Fruit fly (Drosophila melanogaster) whole organism, embryonic: ENCODE results near the gene Cdc16.

ENCODE experiments used
- Adf1 ChIP-seq: fragments of 200-800 bp; sonication (Bioruptor generic); IDR thresholded peaks from 2 replicates; pipeline ENCODE4 v1.3.6; 2022; ENCODE audit warnings: missing biosample characterization, missing genetic modification characterization
- Asciz ChIP-seq: fragments of 200-800 bp; sonication (Bioruptor generic); optimal IDR thresholded peaks from 2 replicates; lab custom pipeline; 2017; ENCODE audit warnings: missing biosample characterization, mild to moderate bottlenecking, missing genetic modification characterization, missing genetic modification reagents
- CG10366 ChIP-seq: fragments of 200-800 bp; sonication (Bioruptor generic); IDR thresholded peaks from 2 replicates; pipeline ENCODE4 v1.3.6; 2022; ENCODE audit warnings: missing biosample characterization, missing genetic modification characterization
- CG11085 ChIP-seq: fragments of 200-800 bp; sonication (Bioruptor generic); IDR thresholded peaks from 2 replicates; pipeline ENCODE4 v1.3.6; 2022; ENCODE audit warnings: missing biosample characterization, missing genetic modification characterization
- CG11398 ChIP-seq: fragments of 200-800 bp; sonication (Bioruptor generic); optimal IDR thresholded peaks from 2 replicates; lab custom pipeline; 2016; ENCODE audit warnings: missing biosample characterization, missing genetic modification characterization
- CG11504 ChIP-seq: fragments of 200-800 bp; sonication (Bioruptor generic); optimal IDR thresholded peaks from 3 replicates; lab custom pipeline; 2019; ENCODE audit warnings: missing biosample characterization, mild to moderate bottlenecking, missing genetic modification characterization, moderate library complexity
- CG11696 ChIP-seq: fragments of 200-800 bp; sonication (Bioruptor generic); IDR thresholded peaks from 2 replicates; pipeline ENCODE4 v1.3.6; 2022; ENCODE audit warnings: missing biosample characterization, missing genetic modification characterization
- CG13296 ChIP-seq: fragments of 200-800 bp; sonication (Bioruptor generic); optimal IDR thresholded peaks from 3 replicates; lab custom pipeline; 2018; ENCODE audit warnings: missing biosample characterization, mild to moderate bottlenecking, missing genetic modification characterization
- CG17359 ChIP-seq: fragments of 200-800 bp; sonication (Bioruptor generic); optimal IDR thresholded peaks from 3 replicates; lab custom pipeline; 2018; ENCODE audit warnings: missing biosample characterization, mild to moderate bottlenecking, missing genetic modification characterization, moderate library complexity
- CG17802 ChIP-seq: fragments of 200-800 bp; sonication (Bioruptor generic); optimal IDR thresholded peaks from 2 replicates; lab custom pipeline; 2018; ENCODE audit warnings: missing biosample characterization, mild to moderate bottlenecking, missing genetic modification characterization, moderate library complexity
- CG3163 ChIP-seq: fragments of 200-800 bp; sonication (Bioruptor generic); optimal IDR thresholded peaks from 3 replicates; lab custom pipeline; 2016; ENCODE audit warnings: missing biosample characterization, missing genetic modification characterization
- CG3407 ChIP-seq: fragments of 200-800 bp; sonication (Bioruptor generic); optimal IDR thresholded peaks from 2 replicates; lab custom pipeline; 2018; ENCODE audit warnings: missing biosample characterization, mild to moderate bottlenecking, missing genetic modification characterization
- CG4282 ChIP-seq: fragments of 200-800 bp; sonication (Bioruptor generic); optimal IDR thresholded peaks from 2 replicates; lab custom pipeline; 2016; ENCODE audit warnings: missing biosample characterization, missing genetic modification characterization
- CG4360 ChIP-seq: fragments of 200-800 bp; sonication (Bioruptor generic); IDR thresholded peaks from 2 replicates; pipeline ENCODE4 v1.3.6; 2022; ENCODE audit warnings: missing biosample characterization, missing genetic modification characterization
- CG8281 ChIP-seq: fragments of 200-800 bp; sonication (Bioruptor generic); optimal IDR thresholded peaks from 2 replicates; lab custom pipeline; 2018; ENCODE audit warnings: missing biosample characterization, mild to moderate bottlenecking, missing genetic modification characterization, moderate library complexity
- CG8924 ChIP-seq: fragments of 200-800 bp; optimal IDR thresholded peaks from 3 replicates; lab custom pipeline; 2019; ENCODE audit warnings: missing biosample characterization, mild to moderate bottlenecking, missing genetic modification characterization, moderate library complexity
- CG9215 ChIP-seq: fragments of 200-800 bp; sonication (Bioruptor generic); IDR thresholded peaks from 2 replicates; pipeline ENCODE4 v1.3.6; 2022; ENCODE audit warnings: missing biosample characterization, missing genetic modification characterization
- Dbx ChIP-seq: fragments of 200-800 bp; sonication (Bioruptor generic); IDR thresholded peaks from 3 replicates; pipeline ENCODE4 v1.3.6; 2022; ENCODE audit warnings: missing biosample characterization, missing genetic modification characterization
- Drgx ChIP-seq: fragments of 200-800 bp; sonication (Bioruptor generic); IDR thresholded peaks from 2 replicates; pipeline ENCODE4 v1.3.6; 2022; ENCODE audit warnings: missing biosample characterization, missing genetic modification characterization
- HHEX ChIP-seq: fragments of 200-800 bp; sonication (Bioruptor generic); optimal IDR thresholded peaks from 3 replicates; lab custom pipeline; 2017; ENCODE audit warnings: missing biosample characterization, mild to moderate bottlenecking, missing genetic modification characterization, missing genetic modification reagents
- Hr78 ChIP-seq, 2 experiments: fragments of 200-800 bp in 1 of 2; fragments of >200 bp in 1 of 2; sonication (Bioruptor generic) in 1 of 2; optimal IDR thresholded peaks; 2 replicates each; lab custom pipeline; 2017 to 2019; ENCODE audit warnings: missing biosample characterization in 2 of 2, missing genetic modification characterization in 2 of 2, mild to moderate bottlenecking in 1 of 2, moderate library complexity in 1 of 2
- Lpt ChIP-seq: fragments of >200 bp; optimal IDR thresholded peaks from 2 replicates; lab custom pipeline; 2018; ENCODE audit warnings: missing biosample characterization, missing genetic modification characterization
- Nf-YB ChIP-seq: fragments of 200-800 bp; sonication (Bioruptor generic); optimal IDR thresholded peaks from 3 replicates; lab custom pipeline; 2019; ENCODE audit warnings: missing biosample characterization, mild to moderate bottlenecking, missing genetic modification characterization, moderate library complexity
- Nf-YC ChIP-seq: fragments of 200-800 bp; optimal IDR thresholded peaks from 3 replicates; lab custom pipeline; 2019; ENCODE audit warnings: missing biosample characterization, mild to moderate bottlenecking, missing genetic modification characterization, moderate library complexity
- Oli ChIP-seq: fragments of 200-800 bp; sonication (Bioruptor generic); optimal IDR thresholded peaks from 2 replicates; lab custom pipeline; 2018; ENCODE audit warnings: missing biosample characterization, mild to moderate bottlenecking, missing genetic modification characterization, moderate library complexity
- Pdp1 ChIP-seq, 2 experiments: fragments of 200-800 bp; sonication (Bioruptor generic); optimal IDR thresholded peaks; 3 replicates each; lab custom pipeline; 2016; ENCODE audit warnings: missing biosample characterization in 2 of 2, missing genetic modification characterization in 2 of 2, mild to moderate bottlenecking in 1 of 2, moderate library complexity in 1 of 2
- Ravus ChIP-seq: fragments of 200-800 bp; sonication (Bioruptor generic); IDR thresholded peaks from 2 replicates; pipeline ENCODE4 v1.3.6; 2022; ENCODE audit warnings: missing biosample characterization, missing genetic modification characterization
- Sox100B ChIP-seq: fragments of 200-800 bp; sonication (Bioruptor generic); optimal IDR thresholded peaks from 3 replicates; lab custom pipeline; 2018; ENCODE audit warnings: missing biosample characterization, mild to moderate bottlenecking, missing genetic modification characterization
- Xrp1 ChIP-seq: fragments of 200-800 bp; sonication (Bioruptor generic); IDR thresholded peaks from 2 replicates; pipeline ENCODE4 v1.3.6; 2022; ENCODE audit warnings: missing biosample characterization, missing genetic modification characterization
- az2 ChIP-seq: fragments of 200-800 bp; sonication (Bioruptor generic); optimal IDR thresholded peaks from 3 replicates; lab custom pipeline; 2016; ENCODE audit warnings: missing biosample characterization, missing genetic modification characterization
- bigmax ChIP-seq: fragments of 200-800 bp; sonication (Bioruptor generic); optimal IDR thresholded peaks from 2 replicates; lab custom pipeline; 2018; ENCODE audit warnings: missing biosample characterization, mild to moderate bottlenecking, missing genetic modification characterization
- cg ChIP-seq: fragments of 200-800 bp; sonication (Bioruptor generic); optimal IDR thresholded peaks from 3 replicates; lab custom pipeline; 2019; ENCODE audit warnings: missing biosample characterization, mild to moderate bottlenecking, missing genetic modification characterization, moderate library complexity
- da ChIP-seq: fragments of 200-800 bp; sonication (Bioruptor generic); optimal IDR thresholded peaks from 2 replicates; lab custom pipeline; 2016; ENCODE audit warnings: missing biosample characterization, missing genetic modification characterization
- fd102C ChIP-seq: fragments of 200-800 bp; sonication (Bioruptor generic); optimal IDR thresholded peaks from 2 replicates; lab custom pipeline; 2018; ENCODE audit warnings: missing biosample characterization, mild to moderate bottlenecking, missing genetic modification characterization, moderate library complexity
- kni ChIP-seq: fragments of 200-800 bp; sonication (Bioruptor generic); optimal IDR thresholded peaks from 3 replicates; lab custom pipeline; 2017; ENCODE audit warnings: mild to moderate bottlenecking, missing biosample characterization, missing genetic modification reagents, missing genetic modification characterization
- lov ChIP-seq, 2 experiments: fragments of 200-800 bp in 1 of 2; fragments of >200 bp in 1 of 2; sonication (Bioruptor generic) in 1 of 2; IDR thresholded peaks in 1 of 2; optimal IDR thresholded peaks in 1 of 2; 2 replicates in 1 of 2; 3 replicates in 1 of 2; pipeline versions ENCODE4 v1.3.6 to Lab custom; 2017 to 2022; ENCODE audit warnings: missing biosample characterization in 1 of 2, missing genetic modification characterization in 1 of 2
- nau ChIP-seq: fragments of 200-800 bp; sonication (Bioruptor generic); optimal IDR thresholded peaks from 3 replicates; lab custom pipeline; 2017; ENCODE audit warnings: missing biosample characterization, mild to moderate bottlenecking, missing genetic modification characterization, missing genetic modification reagents
- pan ChIP-seq, 4 experiments: fragments of >200 bp in 3 of 4; fragments of 200-800 bp in 1 of 4; sonication (Bioruptor generic) in 1 of 4; optimal IDR thresholded peaks in 3 of 4; IDR thresholded peaks in 1 of 4; 2 replicates each; pipeline versions ENCODE4 v1.3.6 to Lab custom; 2017 to 2022; ENCODE audit warnings: missing biosample characterization in 2 of 4, missing genetic modification characterization in 2 of 4, mixed read lengths in 1 of 4
- pb ChIP-seq: fragments of 200-800 bp; sonication (Bioruptor generic); optimal IDR thresholded peaks from 3 replicates; lab custom pipeline; 2016; ENCODE audit warnings: missing biosample characterization, missing genetic modification characterization
- pho ChIP-seq: fragments of 200-800 bp; sonication (Bioruptor generic); optimal IDR thresholded peaks from 2 replicates; lab custom pipeline; 2016; ENCODE audit warnings: missing biosample characterization, missing genetic modification characterization
- pros ChIP-seq: fragments of 200-800 bp; sonication (Bioruptor generic); optimal IDR thresholded peaks from 3 replicates; lab custom pipeline; 2019; ENCODE audit warnings: missing biosample characterization, mild to moderate bottlenecking, missing genetic modification characterization, moderate library complexity
- sr ChIP-seq: fragments of 200-800 bp; sonication (Bioruptor generic); IDR thresholded peaks from 3 replicates; pipeline ENCODE4 v1.3.6; 2022; ENCODE audit warnings: missing biosample characterization, missing genetic modification characterization
- tup ChIP-seq: fragments of 200-800 bp; sonication (Bioruptor generic); optimal IDR thresholded peaks from 2 replicates; lab custom pipeline; 2016; ENCODE audit warnings: missing biosample characterization, mild to moderate bottlenecking, missing genetic modification characterization, moderate library complexity
- zen ChIP-seq: fragments of 200-800 bp; sonication (Bioruptor generic); optimal IDR thresholded peaks from 3 replicates; lab custom pipeline; 2018; ENCODE audit warnings: missing biosample characterization, mild to moderate bottlenecking, missing genetic modification characterization, moderate library complexity
- zfh1 ChIP-seq: fragments of 200-800 bp; sonication (Bioruptor generic); IDR thresholded peaks from 3 replicates; pipeline ENCODE4 v1.3.6; 2022; ENCODE audit warnings: missing biosample characterization, missing genetic modification characterization

The Cdc16 gene

dm6 chr3R:23295360-23295772 lies 14.4 kb downstream of the Cdc16 start (continued):
- peak; percentile 37 for TF ChIP-seq pb (GFP tag; lab: Kevin White, UChicago)

dm6 chr3R:23296146-23296545 lies 15.1 kb downstream of the Cdc16 start:
- TF ChIP-seq Pdp1 (GFP tag; optimal IDR thresholded peaks at IDR 0.05; lab: Kevin White, UChicago) (peak in 1 of 2 experiments; percentile 16), pho (GFP tag; lab: Kevin White, UChicago) (no peak), Lpt (no peak), Nf-YC (tag; lab: Kevin White, UChicago) (peak; percentile 83), Drgx (0 out of 2 replicates have a peak, but pooled peaks have one; percentile 21), Nf-YB (peak; percentile 73), nau (no peak), sr (GFP tag; lab: Robert Waterston, UW) (peak; percentile 67; the same call in 2 of the 3 replicates), zen (tag; lab: Kevin White, UChicago) (no peak), lov (optimal IDR thresholded peaks at IDR 0.05; lab: Kevin White, UChicago) (no peak), lov (GFP tag; IDR thresholded peaks at IDR 0.05; lab: Robert Waterston, UW) (0 out of 3 replicates have a peak, but pooled peaks have one; percentile 15), CG4282 (GFP tag; lab: Kevin White, UChicago) (no peak), tup (no peak)

dm6 chr3R:23297132-23297862 lies 16.3 kb downstream of the Cdc16 start:
- TF ChIP-seq bigmax (GFP tag; lab: Kevin White, UChicago) (no peak), CG4360 (no peak), CG11696 (GFP tag; lab: Robert Waterston, UW) (no peak), CG11398 (GFP tag; lab: Kevin White, UChicago) (no peak), Xrp1 (GFP tag; lab: Robert Waterston, UW) (peak; percentile 72), Sox100B (GFP tag; lab: Kevin White, UChicago) (no peak), CG17359 (tag; lab: Kevin White, UChicago) (peak; percentile 25), Adf1 (GFP tag; lab: Robert Waterston, UW) (no peak; the same call in 1 of the 2 replicates), Asciz (GFP tag; lab: Kevin White, UChicago) (no peak), da (GFP tag; lab: Kevin White, UChicago) (no peak), CG8924 (tag; lab: Kevin White, UChicago) (peak; percentile 23), CG8281 (tag; lab: Kevin White, UChicago) (no peak), CG3163 (no peak), Dbx (GFP tag; lab: Robert Waterston, UW) (no peak), Oli (tag; lab: Kevin White, UChicago) (peak; percentile 18), HHEX (GFP tag; lab: Kevin White, UChicago) (peak; percentile 50), pros (peak; percentile 21), Ravus (no peak), CG13296 (GFP tag; lab: Kevin White, UChicago) (no peak), Lpt (no peak), pan (optimal IDR thresholded peaks at IDR 0.05; lab: Kevin White, UChicago) (no peak), pan (GFP tag; optimal IDR thresholded peaks at IDR 0.05 in 1 of 2, IDR thresholded peaks at IDR 0.05 in 1 of 2) (no peak), CG11085 (GFP tag; lab: Robert Waterston, UW) (no peak), kni (GFP tag; lab: Kevin White, UChicago) (peak; percentile 71), CG3407 (GFP tag; lab: Kevin White, UChicago) (no peak), fd102C (GFP tag; lab: Kevin White, UChicago) (no peak), CG11504 (tag; lab: Kevin White, UChicago) (peak; percentile 51), CG10366 (no peak), zfh1 (GFP tag; lab: Robert Waterston, UW) (peak; percentile 68; the same call in 2 of the 3 replicates), CG9215 (GFP tag; lab: Robert Waterston, UW) (no peak; the same call in 1 of the 2 replicates), Hr78 (GFP tag; optimal IDR thresholded peaks at IDR 0.05; lab: Kevin White, UChicago) (no peak), CG17802 (tag; lab: Kevin White, UChicago) (no peak), cg (GFP tag; lab: Kevin White, UChicago) (no peak), az2 (GFP tag; lab: Kevin White, UChicago) (peak; percentile 21)
